Worm (Caenorhabditis elegans): ENCODE results near the gene taap-1.

DNA sequence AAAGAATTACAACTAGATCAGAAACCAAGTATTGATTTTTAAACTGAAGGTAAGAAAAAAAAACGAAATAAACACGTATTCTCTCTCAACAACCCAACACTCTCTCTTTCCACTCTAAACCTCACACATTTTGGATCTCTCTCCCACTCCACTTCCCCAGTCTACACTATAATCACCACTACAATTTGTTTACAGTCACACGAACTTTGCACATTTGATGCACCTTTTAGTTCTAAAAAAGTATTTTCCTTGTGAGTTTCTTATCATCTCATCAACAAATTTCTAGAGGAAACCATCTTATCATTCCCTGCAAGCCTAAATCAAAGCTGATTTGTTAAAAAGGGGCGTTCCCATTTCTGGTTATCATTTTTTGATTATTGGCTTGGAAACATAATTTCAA is 875 bp upstream of the taap-1 start:
- TF ChIP-seq nhr-76 (tag; optimal IDR thresholded peaks at IDR 0.05) (no peak), unc-39 (tag; optimal IDR thresholded peaks at IDR 0.05) (no peak), nhr-237 (tag; optimal IDR thresholded peaks at IDR 0.05) (no peak), snpc-4 (tag; optimal IDR thresholded peaks at IDR 0.05) (no peak), skn-1 (tag; optimal IDR thresholded peaks at IDR 0.05) (peak; percentile 32), pha-4 (tag; optimal IDR thresholded peaks at IDR 0.05) (peak; percentile 67), egl-5 (tag; optimal IDR thresholded peaks at IDR 0.05) (no peak), fkh-10 (GFP tag; optimal IDR thresholded peaks at IDR 0.05) (no peak), jun-1 (tag; optimal IDR thresholded peaks at IDR 0.05) (peak; percentile 33), ztf-4 (tag; optimal IDR thresholded peaks at IDR 0.05) (no peak), ceh-82 (tag; optimal IDR thresholded peaks at IDR 0.05) (no peak), ceh-16 (tag; optimal IDR thresholded peaks at IDR 0.05) (no peak), nhr-25 (tag; optimal IDR thresholded peaks at IDR 0.05) (peak; percentile 26), hmg-11 (tag; optimal IDR thresholded peaks at IDR 0.05) (no peak)
